Worm (Caenorhabditis elegans): ENCODE data around the gene csa-1.

ce11 chrII:9356723-9357122, 37.2 kb upstream of the csa-1 start:
- TF ChIP-seq blmp-1 (tag; optimal IDR thresholded peaks at IDR 0.05) (no peak), elt-3 (tag; optimal IDR thresholded peaks at IDR 0.05) (no peak), sptf-1 (tag; optimal IDR thresholded peaks at IDR 0.05) (peak; percentile 33), ces-1 (GFP tag; optimal IDR thresholded peaks at IDR 0.05) (peak; percentile 57), snpc-4 (tag; optimal IDR thresholded peaks at IDR 0.05) (no peak), nhr-28 (tag; optimal IDR thresholded peaks at IDR 0.05) (no peak), hlh-1 (tag; optimal IDR thresholded peaks at IDR 0.05) (peak; percentile 83), pha-4 (tag; optimal IDR thresholded peaks at IDR 0.05) (peak; percentile 82), mls-2 (tag; optimal IDR thresholded peaks at IDR 0.05) (peak; percentile 54), nhr-12 (tag; optimal IDR thresholded peaks at IDR 0.05) (no peak), unc-62 (GFP tag; optimal IDR thresholded peaks at IDR 0.05) (peak; percentile 53), nhr-237 (tag; optimal IDR thresholded peaks at IDR 0.05) (peak; percentile 7)
